Fruit fly (Drosophila melanogaster) whole organism, embryonic: ENCODE data around the gene Gdi.

ENCODE experiments used
- Bteb2 ChIP-seq: fragments of 200-800 bp; sonication (Bioruptor generic); optimal IDR thresholded peaks from 2 replicates; lab custom pipeline; 2016; ENCODE audit warnings: missing biosample characterization, missing genetic modification characterization
- CG10366 ChIP-seq: fragments of 200-800 bp; sonication (Bioruptor generic); IDR thresholded peaks from 2 replicates; pipeline ENCODE4 v1.3.6; 2022; ENCODE audit warnings: missing biosample characterization, missing genetic modification characterization
- CG11085 ChIP-seq: fragments of 200-800 bp; sonication (Bioruptor generic); IDR thresholded peaks from 2 replicates; pipeline ENCODE4 v1.3.6; 2022; ENCODE audit warnings: missing biosample characterization, missing genetic modification characterization
- CG1233 ChIP-seq: fragments of 200-800 bp; sonication (Bioruptor generic); optimal IDR thresholded peaks from 4 replicates; lab custom pipeline; 2018; ENCODE audit warnings: missing biosample characterization, mild to moderate bottlenecking, missing genetic modification characterization
- CG12942 ChIP-seq: fragments of 200-800 bp; sonication (Bioruptor generic); optimal IDR thresholded peaks from 3 replicates; lab custom pipeline; 2016; ENCODE audit warnings: missing biosample characterization, missing genetic modification characterization
- CG13424 ChIP-seq: fragments of 200-800 bp; sonication (Bioruptor generic); optimal IDR thresholded peaks from 2 replicates; lab custom pipeline; 2019; ENCODE audit warnings: missing biosample characterization, mild to moderate bottlenecking, missing genetic modification characterization, moderate library complexity
- CG13775 ChIP-seq: fragments of 200-800 bp; sonication (Bioruptor generic); optimal IDR thresholded peaks from 3 replicates; lab custom pipeline; 2017; ENCODE audit warnings: missing biosample characterization, mild to moderate bottlenecking, missing genetic modification characterization
- CG14710 ChIP-seq: fragments of 200-800 bp; sonication (Bioruptor generic); optimal IDR thresholded peaks from 3 replicates; lab custom pipeline; 2019; ENCODE audit warnings: missing biosample characterization, mild to moderate bottlenecking, missing genetic modification characterization, moderate library complexity
- CG2120 ChIP-seq: fragments of 200-800 bp; sonication (Bioruptor generic); optimal IDR thresholded peaks from 3 replicates; lab custom pipeline; 2016; ENCODE audit warnings: missing biosample characterization, missing genetic modification characterization
- CG30020 ChIP-seq: fragments of 200-800 bp; optimal IDR thresholded peaks from 2 replicates; lab custom pipeline; 2019; ENCODE audit warnings: missing biosample characterization, mild to moderate bottlenecking, missing genetic modification characterization, moderate library complexity
- CG31441 ChIP-seq: fragments of 200-800 bp; sonication (Bioruptor generic); IDR thresholded peaks from 2 replicates; pipeline ENCODE4 v1.3.6; 2022; ENCODE audit warnings: missing biosample characterization, missing genetic modification characterization
- CG33213 ChIP-seq: fragments of 200-800 bp; sonication (Bioruptor generic); optimal IDR thresholded peaks from 3 replicates; lab custom pipeline; 2016; ENCODE audit warnings: missing biosample characterization, missing genetic modification characterization
- CG3407 ChIP-seq: fragments of 200-800 bp; sonication (Bioruptor generic); optimal IDR thresholded peaks from 2 replicates; lab custom pipeline; 2018; ENCODE audit warnings: missing biosample characterization, mild to moderate bottlenecking, missing genetic modification characterization
- CG7928 ChIP-seq: fragments of 200-800 bp; sonication (Bioruptor generic); optimal IDR thresholded peaks from 2 replicates; lab custom pipeline; 2017; ENCODE audit warnings: missing biosample characterization, mild to moderate bottlenecking, missing genetic modification characterization
- CG8388 ChIP-seq: fragments of 200-800 bp; sonication (Bioruptor generic); optimal IDR thresholded peaks from 2 replicates; lab custom pipeline; 2019; ENCODE audit warnings: missing biosample characterization, mild to moderate bottlenecking, missing genetic modification characterization, moderate library complexity
- Fer3 ChIP-seq: fragments of 200-800 bp; sonication (Bioruptor generic); optimal IDR thresholded peaks from 2 replicates; lab custom pipeline; 2018; ENCODE audit warnings: missing biosample characterization, mild to moderate bottlenecking, missing genetic modification characterization, moderate library complexity
- Hand ChIP-seq: fragments of 200-800 bp; sonication (Bioruptor generic); optimal IDR thresholded peaks from 2 replicates; lab custom pipeline; 2017; ENCODE audit warnings: mild to moderate bottlenecking, missing biosample characterization, missing genetic modification reagents, missing genetic modification characterization
- MESR4 ChIP-seq: fragments of 200-800 bp; sonication (Bioruptor generic); optimal IDR thresholded peaks from 2 replicates; lab custom pipeline; 2018; ENCODE audit warnings: missing biosample characterization, mild to moderate bottlenecking, missing genetic modification characterization, moderate library complexity
- Mes4 ChIP-seq: fragments of 200-800 bp; sonication (Bioruptor generic); optimal IDR thresholded peaks from 2 replicates; lab custom pipeline; 2016; ENCODE audit warnings: missing biosample characterization, missing genetic modification characterization
- Mrtf ChIP-seq: fragments of 200-800 bp; sonication (Bioruptor generic); IDR thresholded peaks from 3 replicates; pipeline ENCODE4 v1.3.6; 2022; ENCODE audit warnings: missing biosample characterization, missing genetic modification characterization
- Myb ChIP-seq: fragments of 200-800 bp; sonication (Bioruptor generic); optimal IDR thresholded peaks from 2 replicates; lab custom pipeline; 2016; ENCODE audit warnings: missing biosample characterization, missing genetic modification characterization
- Nf-YB ChIP-seq: fragments of 200-800 bp; sonication (Bioruptor generic); optimal IDR thresholded peaks from 3 replicates; lab custom pipeline; 2019; ENCODE audit warnings: missing biosample characterization, mild to moderate bottlenecking, missing genetic modification characterization, moderate library complexity
- Ssrp ChIP-seq: fragments of 200-800 bp; sonication (Bioruptor generic); optimal IDR thresholded peaks from 2 replicates; lab custom pipeline; 2018; ENCODE audit warnings: missing biosample characterization, mild to moderate bottlenecking, missing genetic modification characterization, moderate library complexity
- Stat92E ChIP-seq, 3 experiments: fragments of >200 bp in 2 of 3; fragments of 200-800 bp in 1 of 3; sonication (Bioruptor generic) in 1 of 3; optimal IDR thresholded peaks; 2 replicates each; lab custom pipeline; 2017 to 2019; ENCODE audit warnings: missing biosample characterization in 3 of 3, missing genetic modification characterization in 3 of 3, mild to moderate bottlenecking in 1 of 3, moderate library complexity in 1 of 3
- ash1 ChIP-seq: fragments of 200-800 bp; sonication (Bioruptor generic); optimal IDR thresholded peaks from 2 replicates; lab custom pipeline; 2018; ENCODE audit warnings: missing biosample characterization, mild to moderate bottlenecking, missing genetic modification characterization
- ato ChIP-seq: fragments of 200-800 bp; sonication (Bioruptor generic); IDR thresholded peaks from 2 replicates; pipeline ENCODE4 v1.3.6; 2022; ENCODE audit warnings: missing biosample characterization, missing genetic modification characterization; ENCODE audit not compliant: partially characterized antibody
- bab2 ChIP-seq: fragments of 200-800 bp; sonication (Bioruptor generic); optimal IDR thresholded peaks from 2 replicates; lab custom pipeline; 2016; ENCODE audit warnings: missing biosample characterization, missing genetic modification characterization
- caup ChIP-seq: fragments of 200-800 bp; sonication (Bioruptor generic); optimal IDR thresholded peaks from 3 replicates; lab custom pipeline; 2017; ENCODE audit warnings: missing biosample characterization, mild to moderate bottlenecking, missing genetic modification characterization, moderate library complexity; ENCODE audit not compliant: severe bottlenecking
- crol ChIP-seq: fragments of 200-800 bp; sonication (Bioruptor generic); IDR thresholded peaks from 2 replicates; pipeline ENCODE4 v1.3.6; 2022; ENCODE audit warnings: missing biosample characterization, missing genetic modification characterization
- crp ChIP-seq, 2 experiments: fragments of 200-800 bp; sonication (Bioruptor generic); optimal IDR thresholded peaks; 2 replicates in 1 of 2; 3 replicates in 1 of 2; lab custom pipeline; 2017; ENCODE audit warnings: missing biosample characterization in 2 of 2, missing genetic modification characterization in 2 of 2, mild to moderate bottlenecking in 1 of 2, moderate library complexity in 1 of 2
- disco-r ChIP-seq: fragments of 200-800 bp; sonication (Bioruptor generic); optimal IDR thresholded peaks from 2 replicates; lab custom pipeline; 2016; ENCODE audit warnings: missing biosample characterization, missing genetic modification characterization
- dmrt99B ChIP-seq: fragments of 200-800 bp; sonication (Bioruptor generic); optimal IDR thresholded peaks from 2 replicates; lab custom pipeline; 2018; ENCODE audit warnings: missing biosample characterization, mild to moderate bottlenecking, missing genetic modification characterization, moderate library complexity
- dpn ChIP-seq, 2 experiments: fragments of 200-800 bp; sonication (Bioruptor generic); optimal IDR thresholded peaks; 3 replicates each; lab custom pipeline; 2016; ENCODE audit warnings: missing biosample characterization in 2 of 2, missing genetic modification characterization in 2 of 2
- en ChIP-seq: fragments of 200-800 bp; sonication (Bioruptor generic); optimal IDR thresholded peaks from 2 replicates; lab custom pipeline; 2016; ENCODE audit warnings: missing biosample characterization, missing genetic modification characterization
- esg ChIP-seq: fragments of 200-800 bp; sonication (Bioruptor generic); conservative IDR thresholded peaks from 2 replicates; pipeline ENCODE4 v1.3.6; 2022; ENCODE audit warnings: missing biosample characterization, missing genetic modification characterization
- gcm ChIP-seq: fragments of 200-800 bp; sonication (Bioruptor generic); optimal IDR thresholded peaks from 2 replicates; lab custom pipeline; 2019; ENCODE audit warnings: missing biosample characterization, mild to moderate bottlenecking, missing genetic modification characterization, moderate library complexity
- gcm2 ChIP-seq: fragments of 200-800 bp; sonication (Bioruptor generic); optimal IDR thresholded peaks from 2 replicates; lab custom pipeline; 2016; ENCODE audit warnings: missing biosample characterization, missing genetic modification characterization
- grau ChIP-seq: fragments of 200-800 bp; optimal IDR thresholded peaks from 3 replicates; lab custom pipeline; 2019; ENCODE audit warnings: missing biosample characterization, mild to moderate bottlenecking, missing genetic modification characterization, moderate library complexity
- gro ChIP-seq: fragments of 200-800 bp; sonication (Bioruptor generic); optimal IDR thresholded peaks from 2 replicates; lab custom pipeline; 2016; ENCODE audit warnings: missing biosample characterization, missing genetic modification characterization
- h ChIP-seq: fragments of >200 bp; optimal IDR thresholded peaks from 2 replicates; lab custom pipeline; 2017
- ken ChIP-seq: fragments of 200-800 bp; sonication (Bioruptor generic); IDR thresholded peaks from 3 replicates; pipeline ENCODE4 v1.3.6; 2022; ENCODE audit warnings: missing biosample characterization, missing genetic modification characterization
- lilli ChIP-seq: fragments of 200-800 bp; sonication (Bioruptor generic); optimal IDR thresholded peaks from 3 replicates; lab custom pipeline; 2016; ENCODE audit warnings: missing biosample characterization, missing genetic modification characterization
- nerfin-1 ChIP-seq: fragments of 200-800 bp; sonication (Bioruptor generic); optimal IDR thresholded peaks from 3 replicates; lab custom pipeline; 2019; ENCODE audit warnings: missing biosample characterization, mild to moderate bottlenecking, missing genetic modification characterization, moderate library complexity
- nmo ChIP-seq: fragments of 200-800 bp; sonication (Bioruptor generic); optimal IDR thresholded peaks from 2 replicates; lab custom pipeline; 2018; ENCODE audit warnings: missing biosample characterization, mild to moderate bottlenecking, missing genetic modification characterization, moderate library complexity
- otp ChIP-seq: fragments of 200-800 bp; sonication (Bioruptor generic); IDR thresholded peaks from 3 replicates; pipeline ENCODE4, ENCODE4 v1.3.6; 2022; ENCODE audit warnings: missing biosample characterization, missing genetic modification characterization
- stwl ChIP-seq: fragments of 200-800 bp; sonication (Bioruptor generic); optimal IDR thresholded peaks from 3 replicates; lab custom pipeline; 2018; ENCODE audit warnings: missing biosample characterization, mild to moderate bottlenecking, missing genetic modification characterization, moderate library complexity
- wek ChIP-seq: fragments of 200-800 bp; sonication (Bioruptor generic); optimal IDR thresholded peaks from 3 replicates; lab custom pipeline; 2018; ENCODE audit warnings: missing biosample characterization, mild to moderate bottlenecking, missing genetic modification characterization, moderate library complexity
- wor ChIP-seq: fragments of 200-800 bp; sonication (Bioruptor generic); IDR thresholded peaks from 2 replicates; pipeline ENCODE4 v1.3.6; 2022; ENCODE audit warnings: missing biosample characterization, missing genetic modification characterization
- zfh1 ChIP-seq: fragments of 200-800 bp; sonication (Bioruptor generic); IDR thresholded peaks from 3 replicates; pipeline ENCODE4 v1.3.6; 2022; ENCODE audit warnings: missing biosample characterization, missing genetic modification characterization

Gene Gdi

dm6 chr2L:9494663-9495417 is at the start of gene Gdi (continued):
- TF ChIP-seq Hand (GFP tag; lab: Kevin White, UChicago) (no peak), Stat92E (GFP tag; optimal IDR thresholded peaks at IDR 0.05; lab: Kevin White, UChicago) (no peak), en (GFP tag; lab: Kevin White, UChicago) (no peak), gro (no peak), Myb (peak; percentile 33), CG3407 (no peak), Bteb2 (GFP tag; lab: Kevin White, UChicago) (no peak), gcm (GFP tag; lab: Kevin White, UChicago) (no peak), otp (GFP tag; lab: Robert Waterston, UW) (0 out of 3 replicates have a peak, but pooled peaks have one; percentile 16), dmrt99B (tag; lab: Kevin White, UChicago) (no peak), disco-r (GFP tag; lab: Kevin White, UChicago) (no peak), CG2120 (GFP tag; lab: Kevin White, UChicago) (peak; percentile 47), h (lab: Kevin White, UChicago) (no peak), CG14710 (tag; lab: Kevin White, UChicago) (peak; percentile 36), CG7928 (GFP tag; lab: Kevin White, UChicago) (peak; percentile 95), CG33213 (GFP tag; lab: Kevin White, UChicago) (peak; percentile 2), grau (tag; lab: Kevin White, UChicago) (peak; percentile 34), ato (GFP tag; lab: Robert Waterston, UW) (no peak), Fer3 (tag; lab: Kevin White, UChicago) (peak; percentile 27), crp (GFP tag; optimal IDR thresholded peaks at IDR 0.05; lab: Kevin White, UChicago) (peak in 1 of 2 experiments; percentile 81), ken (no peak), Ssrp (tag; lab: Kevin White, UChicago) (peak; percentile 4), nerfin-1 (tag; lab: Kevin White, UChicago) (no peak), MESR4 (GFP tag; lab: Kevin White, UChicago) (peak; percentile 48), wek (no peak), CG10366 (GFP tag; lab: Robert Waterston, UW) (peak; percentile 57), CG30020 (tag; lab: Kevin White, UChicago) (no peak), CG1233 (GFP tag; lab: Kevin White, UChicago) (peak; percentile 20), crol (no peak), CG13424 (tag; lab: Kevin White, UChicago) (peak; percentile 30), Mrtf (GFP tag; lab: Robert Waterston, UW) (0 out of 3 replicates have a peak, but pooled peaks have one; percentile 15), Mes4 (GFP tag; lab: Kevin White, UChicago) (no peak), CG8388 (GFP tag; lab: Kevin White, UChicago) (no peak), wor (no peak), caup (peak; percentile 30), nmo (GFP tag; lab: Kevin White, UChicago) (peak; percentile 29), CG12942 (GFP tag; lab: Kevin White, UChicago) (no peak), Nf-YB (GFP tag; lab: Kevin White, UChicago) (no peak), lilli (GFP tag; lab: Kevin White, UChicago) (peak; percentile 29), zfh1 (GFP tag; lab: Robert Waterston, UW) (no peak), bab2 (GFP tag; lab: Kevin White, UChicago) (peak; percentile 45), stwl (no peak), CG11085 (GFP tag; lab: Robert Waterston, UW) (peak; percentile 34; the same call in 1 of the 2 replicates), CG13775 (GFP tag; lab: Kevin White, UChicago) (peak; percentile 53), CG31441 (GFP tag; lab: Robert Waterston, UW) (no peak), gcm2 (GFP tag; lab: Kevin White, UChicago) (no peak), esg (0 out of 2 replicates have a peak, but pooled peaks have one; percentile 6), dpn (GFP tag; optimal IDR thresholded peaks at IDR 0.05; lab: Kevin White, UChicago) (peak; percentile 22 to 35), ash1 (GFP tag; lab: Kevin White, UChicago) (no peak)
